Fruit fly (Drosophila melanogaster) Kc167 (cell line): ENCODE data around the gene Adss.

Source experiments
- Sin3A ChIP-seq: fragments of >200 bp; optimal IDR thresholded peaks from 2 replicates; lab custom pipeline; 2018; ENCODE audit warnings: missing external identifiers
- insv ChIP-seq: fragments of >200 bp; optimal IDR thresholded peaks from 3 replicates; lab custom pipeline; 2018; ENCODE audit warnings: missing external identifiers
- psq ChIP-seq: fragments of >200 bp; optimal IDR thresholded peaks from 2 replicates; lab custom pipeline; 2017; ENCODE audit warnings: missing external identifiers

DNA sequence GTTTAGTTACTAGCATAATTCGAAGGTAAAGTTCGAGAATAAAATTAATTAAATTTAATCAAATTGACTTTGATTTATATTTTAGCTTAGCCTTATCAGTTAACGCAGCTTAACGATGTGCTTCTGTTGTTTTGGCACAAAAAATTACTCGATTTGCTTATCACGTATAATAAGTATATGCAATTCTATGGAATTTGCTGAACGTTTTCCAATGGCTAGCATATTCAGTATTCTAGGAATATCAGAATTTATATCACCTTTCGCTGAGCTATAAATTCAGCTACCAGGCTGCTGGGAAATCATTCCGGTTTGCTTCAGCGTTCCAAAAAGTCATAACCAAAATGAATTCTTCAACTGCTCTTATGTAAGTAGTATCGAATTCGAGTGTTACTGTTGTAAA is 40.4 kb upstream of the Adss start, which contains the start of gene TotA:
- TF ChIP-seq insv (lab: Kevin White, UChicago) (no peak), psq (lab: Kevin White, UChicago) (no peak), Sin3A (no peak)
